Worm (Caenorhabditis elegans) whole organism, young adult: ENCODE measurements around the gene D1086.8.

Experiments
- F10E7.11 ChIP-seq: sonication (generic microtip); optimal IDR thresholded peaks from 2 replicates; lab custom pipeline; 2017; ENCODE audit warnings: mild to moderate bottlenecking, missing genetic modification characterization, moderate library complexity, missing compliant biosample characterization
- ama-1 ChIP-seq, 3 experiments: fragments of 150-350 bp in 1 of 3; sonication (generic microtip) in 2 of 3; optimal IDR thresholded peaks; 2 replicates each; lab custom pipeline; 2014 to 2018; ENCODE audit warnings: missing biosample characterization in 2 of 3, missing genetic modification characterization in 2 of 3, missing genetic modification reagents in 2 of 3
- egl-18 ChIP-seq: fragments of 200-800 bp; sonication (Bioruptor generic); IDR thresholded peaks from 2 replicates; pipeline ENCODE4 v1.3.6; 2022; ENCODE audit warnings: missing genetic modification reagents, missing genetic modification characterization, missing compliant biosample characterization
- hlh-26 ChIP-seq: fragments of 200-800 bp; sonication (Bioruptor generic); conservative IDR thresholded peaks from 2 replicates; pipeline ENCODE4 v1.3.6; 2022; ENCODE audit warnings: missing genetic modification reagents, missing genetic modification characterization, missing compliant biosample characterization
- nhr-179 ChIP-seq: sonication (generic microtip); optimal IDR thresholded peaks from 2 replicates; lab custom pipeline; 2016; ENCODE audit warnings: mild to moderate bottlenecking, missing genetic modification characterization, missing compliant biosample characterization
- pha-4 ChIP-seq: fragments of 150-350 bp; sonication (generic microtip); optimal IDR thresholded peaks from 2 replicates; lab custom pipeline; 2014; ENCODE audit warnings: missing biosample characterization, missing genetic modification reagents, missing genetic modification characterization
- rec-8 ChIP-seq, 2 experiments: sonication (generic microtip); optimal IDR thresholded peaks; 2 replicates each; lab custom pipeline; 2016; ENCODE audit warnings: mild to moderate bottlenecking in 2 of 2, missing genetic modification characterization in 2 of 2, missing genetic modification reagents in 2 of 2, missing genotype in 2 of 2, missing biosample characterization in 1 of 2, missing compliant biosample characterization in 1 of 2, moderate library complexity in 1 of 2
- snpc-4 ChIP-seq, 5 experiments: fragments of 150-350 bp in 1 of 5; sonication (generic microtip) in 4 of 5; optimal IDR thresholded peaks; 2 replicates each; lab custom pipeline; 2014 to 2018; ENCODE audit warnings: missing genetic modification characterization in 5 of 5, missing biosample characterization in 3 of 5, antibody characterized with exemption in 2 of 5, mild to moderate bottlenecking in 2 of 5, missing compliant biosample characterization in 2 of 5, missing genotype in 2 of 5, moderate library complexity in 2 of 5, missing genetic modification reagents in 1 of 5
- somi-1 ChIP-seq: fragments of 200-800 bp; sonication (Bioruptor generic); optimal IDR thresholded peaks from 2 replicates; lab custom pipeline; 2018; ENCODE audit warnings: mild to moderate bottlenecking, missing genetic modification characterization, missing compliant biosample characterization
- ztf-26 ChIP-seq: sonication (generic microtip); optimal IDR thresholded peaks from 2 replicates; lab custom pipeline; 2017; ENCODE audit warnings: missing genetic modification characterization, missing compliant biosample characterization

- TF ChIP-seq pha-4 (tag; lab: Kevin White, UChicago) (no peak), snpc-4 (GFP tag; optimal IDR thresholded peaks at IDR 0.05; lab: Kevin White, UChicago) (no peak), snpc-4 (tag; optimal IDR thresholded peaks at IDR 0.05; lab: Kevin White, UChicago) (no peak), hlh-26 (GFP tag; lab: Robert Waterston, UW) (no peak), egl-18 (GFP tag; lab: Robert Waterston, UW) (no peak), somi-1 (GFP tag; lab: Kevin White, UChicago) (no peak), ama-1 (optimal IDR thresholded peaks at IDR 0.05; lab: Kevin White, UChicago) (no peak), ama-1 (GFP tag; optimal IDR thresholded peaks at IDR 0.05; lab: Kevin White, UChicago) (no peak), ztf-26 (no peak), rec-8 (tag; optimal IDR thresholded peaks at IDR 0.05; lab: Kevin White, UChicago) (no peak), F10E7.11 (no peak), nhr-179 (tag; lab: Kevin White, UChicago) (no peak)
Observed at ce11 chrV:14094953-14095352, 1.0 kb downstream of the D1086.8 start.
